Fruit fly (Drosophila melanogaster): Measurements from ENCODE around the gene CG32655.

- TF ChIP-seq CG32006 (GFP tag; optimal IDR thresholded peaks at IDR 0.05) (no peak), Sox14 (GFP tag; optimal IDR thresholded peaks at IDR 0.05) (no peak), lz (GFP tag; optimal IDR thresholded peaks at IDR 0.05) (no peak), Eip75B (GFP tag; optimal IDR thresholded peaks at IDR 0.05) (no peak), CG11762 (GFP tag; optimal IDR thresholded peaks at IDR 0.05; ENCODE audit: insufficient read depth) (no peak), CG6163 (GFP tag; IDR thresholded peaks at IDR 0.05) (no peak), Eip78C (GFP tag) (no peak), spab (GFP tag; optimal IDR thresholded peaks at IDR 0.05) (no peak), cyc (GFP tag; optimal IDR thresholded peaks at IDR 0.05) (no peak), Hr39 (GFP tag; optimal IDR thresholded peaks at IDR 0.05) (no peak), CG3919 (GFP tag; optimal IDR thresholded peaks at IDR 0.05) (no peak), Smox (GFP tag; optimal IDR thresholded peaks at IDR 0.05) (no peak)
Measured at dm6 chrX:12260788-12261187, 25.1 kb upstream of the CG32655 start.

Measured in whole organism, prepupa.